Worm (Caenorhabditis elegans) whole organism, young adult: ENCODE results near the gene lhfp-4.

Experiments used
- B0035.1 ChIP-seq: sonication (generic microtip); optimal IDR thresholded peaks from 2 replicates; lab custom pipeline; 2016; ENCODE audit warnings: missing genetic modification characterization, mild to moderate bottlenecking, missing compliant biosample characterization, missing genotype, missing genetic modification reagents
- B0336.3 ChIP-seq: fragments of 200-800 bp; sonication (Bioruptor generic); IDR thresholded peaks from 2 replicates; pipeline ENCODE4 v1.3.6; 2022; ENCODE audit warnings: missing genetic modification characterization, missing compliant biosample characterization
- C06A6.2 ChIP-seq: fragments of 200-800 bp; sonication (Bioruptor generic); conservative IDR thresholded peaks from 2 replicates; pipeline ENCODE4 v1.3.6; 2022; ENCODE audit warnings: missing genetic modification characterization, missing compliant biosample characterization
- C17E4.6 ChIP-seq: fragments of 200-800 bp; sonication (Bioruptor generic); IDR thresholded peaks from 2 replicates; pipeline ENCODE4 v1.3.6; 2022; ENCODE audit warnings: missing genetic modification reagents, missing genetic modification characterization, missing compliant biosample characterization
- F23B12.7 ChIP-seq: sonication (generic microtip); optimal IDR thresholded peaks from 2 replicates; lab custom pipeline; 2017; ENCODE audit warnings: missing genetic modification characterization, mild to moderate bottlenecking, missing compliant biosample characterization, antibody characterized with exemption, moderate library complexity; ENCODE audit not compliant: insufficient read depth
- F39B2.1 ChIP-seq: fragments of 200-800 bp; sonication (Bioruptor generic); IDR thresholded peaks from 2 replicates; pipeline ENCODE4 v1.3.6; 2022; ENCODE audit warnings: missing genetic modification reagents, missing genetic modification characterization, missing compliant biosample characterization
- F49E8.2 ChIP-seq: sonication (generic microtip); optimal IDR thresholded peaks from 3 replicates; lab custom pipeline; 2017; ENCODE audit warnings: missing genetic modification characterization, mild to moderate bottlenecking, missing compliant biosample characterization, antibody characterized with exemption, moderate library complexity; ENCODE audit not compliant: insufficient read depth
- F55B11.4 ChIP-seq: sonication (generic microtip); optimal IDR thresholded peaks from 2 replicates; lab custom pipeline; 2016; ENCODE audit warnings: missing compliant biosample characterization, missing genetic modification characterization, borderline replicate concordance; ENCODE audit not compliant: insufficient read depth
- T07F8.4 ChIP-seq: sonication (generic microtip); optimal IDR thresholded peaks from 2 replicates; lab custom pipeline; 2016; ENCODE audit warnings: mild to moderate bottlenecking, missing genetic modification characterization, moderate library complexity, missing compliant biosample characterization
- Y56A3A.18 ChIP-seq: fragments of 200-800 bp; sonication (Bioruptor generic); IDR thresholded peaks from 2 replicates; pipeline ENCODE4 v1.3.6; 2022; ENCODE audit warnings: missing genetic modification reagents, missing genetic modification characterization, missing compliant biosample characterization
- Y95B8A.8 ChIP-seq: fragments of 200-800 bp; sonication (Bioruptor generic); IDR thresholded peaks from 2 replicates; pipeline ENCODE4 v1.3.6; 2022; ENCODE audit warnings: missing genetic modification reagents, missing genetic modification characterization, missing compliant biosample characterization
- akir-1 ChIP-seq: fragments of 200-800 bp; sonication (Bioruptor generic); optimal IDR thresholded peaks from 2 replicates; lab custom pipeline; 2018; ENCODE audit warnings: mild to moderate bottlenecking, missing genetic modification characterization, moderate library complexity, missing compliant biosample characterization
- aptf-3 ChIP-seq: fragments of 200-800 bp; sonication (Bioruptor generic); IDR thresholded peaks from 2 replicates; pipeline ENCODE4 v1.3.6; 2022; ENCODE audit warnings: missing genetic modification characterization, missing compliant biosample characterization
- atf-7 ChIP-seq: sonication (generic microtip); optimal IDR thresholded peaks from 2 replicates; lab custom pipeline; 2017; ENCODE audit warnings: mild to moderate bottlenecking, missing genetic modification characterization, missing compliant biosample characterization
- athp-1 ChIP-seq: sonication (generic microtip); optimal IDR thresholded peaks from 2 replicates; lab custom pipeline; 2017; ENCODE audit warnings: mild to moderate bottlenecking, missing genetic modification characterization, missing compliant biosample characterization
- bed-1 ChIP-seq: fragments of 200-800 bp; sonication (Bioruptor generic); IDR thresholded peaks from 2 replicates; pipeline ENCODE4 v1.3.6; 2022; ENCODE audit warnings: missing genetic modification reagents, missing genetic modification characterization, missing compliant biosample characterization
- bed-2 ChIP-seq: fragments of 200-800 bp; sonication (Bioruptor generic); IDR thresholded peaks from 2 replicates; pipeline ENCODE4 v1.3.6; 2022; ENCODE audit warnings: missing genetic modification reagents, missing genetic modification characterization, missing compliant biosample characterization
- ceh-100 ChIP-seq: fragments of 200-800 bp; sonication (Bioruptor generic); IDR thresholded peaks from 2 replicates; pipeline ENCODE4 v1.3.6; 2022; ENCODE audit warnings: missing genetic modification reagents, missing genetic modification characterization, missing compliant biosample characterization
- die-1 ChIP-seq: sonication (generic microtip); optimal IDR thresholded peaks from 2 replicates; lab custom pipeline; 2016; ENCODE audit warnings: missing genotype, mild to moderate bottlenecking, missing genetic modification characterization, missing compliant biosample characterization
- dox-1 ChIP-seq: fragments of 200-800 bp; sonication (Bioruptor generic); IDR thresholded peaks from 2 replicates; pipeline ENCODE4 v1.3.6; 2022; ENCODE audit warnings: missing genetic modification reagents, missing genetic modification characterization, missing compliant biosample characterization
- dpff-1 ChIP-seq: sonication (generic microtip); optimal IDR thresholded peaks from 2 replicates; lab custom pipeline; 2017; ENCODE audit warnings: mild to moderate bottlenecking, missing genetic modification characterization, missing compliant biosample characterization
- dpl-1 ChIP-seq: fragments of 150-350 bp; optimal IDR thresholded peaks from 2 replicates; lab custom pipeline; 2014; ENCODE audit warnings: missing biosample characterization, missing genetic modification reagents, missing genetic modification characterization
- egl-18 ChIP-seq: fragments of 200-800 bp; sonication (Bioruptor generic); IDR thresholded peaks from 2 replicates; pipeline ENCODE4 v1.3.6; 2022; ENCODE audit warnings: missing genetic modification reagents, missing genetic modification characterization, missing compliant biosample characterization
- him-1 ChIP-seq: sonication (generic microtip); optimal IDR thresholded peaks from 2 replicates; lab custom pipeline; 2016; ENCODE audit warnings: missing genotype, missing genetic modification reagents, missing genetic modification characterization, missing compliant biosample characterization
- hlh-12 ChIP-seq: sonication (generic microtip); optimal IDR thresholded peaks from 2 replicates; lab custom pipeline; 2016; ENCODE audit warnings: missing genetic modification characterization, missing compliant biosample characterization
- hmg-20 ChIP-seq: fragments of 200-800 bp; sonication (Bioruptor generic); IDR thresholded peaks from 2 replicates; pipeline ENCODE4 v1.3.6; 2022; ENCODE audit warnings: missing genetic modification reagents, missing genetic modification characterization, missing compliant biosample characterization
- hsf-1 ChIP-seq: fragments of 200-800 bp; sonication (Bioruptor generic); IDR thresholded peaks from 2 replicates; pipeline ENCODE4 v1.3.6; 2022; ENCODE audit warnings: missing genetic modification reagents, missing genetic modification characterization, missing compliant biosample characterization
- madf-6 ChIP-seq: fragments of 200-800 bp; sonication (Bioruptor generic); IDR thresholded peaks from 2 replicates; pipeline ENCODE4 v1.3.6; 2022; ENCODE audit warnings: missing genetic modification reagents, missing genetic modification characterization, missing compliant biosample characterization
- madf-8 ChIP-seq: fragments of 200-800 bp; sonication (Bioruptor generic); conservative IDR thresholded peaks from 2 replicates; pipeline ENCODE4 v1.3.6; 2022; ENCODE audit warnings: missing genetic modification reagents, missing genetic modification characterization, missing compliant biosample characterization
- mcd-1 ChIP-seq: fragments of 200-800 bp; sonication (Bioruptor generic); IDR thresholded peaks from 2 replicates; pipeline ENCODE4 v1.3.6; 2022; ENCODE audit warnings: missing genetic modification reagents, missing genetic modification characterization, missing compliant biosample characterization
- mel-28 ChIP-seq: sonication (generic microtip); optimal IDR thresholded peaks from 2 replicates; lab custom pipeline; 2016; ENCODE audit warnings: borderline replicate concordance, mild to moderate bottlenecking, missing genetic modification characterization, missing compliant biosample characterization
- nfyb-1 ChIP-seq: fragments of 200-800 bp; sonication (Bioruptor generic); IDR thresholded peaks from 2 replicates; pipeline ENCODE4 v1.3.6; 2022; ENCODE audit warnings: missing genetic modification reagents, missing genetic modification characterization, missing compliant biosample characterization
- nhr-179 ChIP-seq: sonication (generic microtip); optimal IDR thresholded peaks from 2 replicates; lab custom pipeline; 2016; ENCODE audit warnings: mild to moderate bottlenecking, missing genetic modification characterization, missing compliant biosample characterization
- nhr-80 ChIP-seq: sonication (generic microtip); optimal IDR thresholded peaks from 2 replicates; lab custom pipeline; 2016; ENCODE audit warnings: missing genetic modification characterization, missing compliant biosample characterization
- pbrm-1 ChIP-seq: fragments of 200-800 bp; sonication (Bioruptor generic); IDR thresholded peaks from 2 replicates; pipeline ENCODE4 v1.3.6; 2022; ENCODE audit warnings: missing genetic modification reagents, missing genetic modification characterization, missing compliant biosample characterization
- pha-4 ChIP-seq: fragments of 150-350 bp; sonication (generic microtip); optimal IDR thresholded peaks from 2 replicates; lab custom pipeline; 2014; ENCODE audit warnings: missing biosample characterization, missing genetic modification reagents, missing genetic modification characterization
- rcor-1 ChIP-seq: fragments of 200-800 bp; sonication (Bioruptor generic); IDR thresholded peaks from 2 replicates; pipeline ENCODE4 v1.3.6; 2022; ENCODE audit warnings: missing genetic modification reagents, missing genetic modification characterization, missing compliant biosample characterization
- repo-1 ChIP-seq: sonication (generic microtip); optimal IDR thresholded peaks from 2 replicates; lab custom pipeline; 2017; ENCODE audit warnings: mild to moderate bottlenecking, missing genetic modification characterization, missing compliant biosample characterization
- rpc-1 ChIP-seq, 2 experiments: fragments of 150-350 bp in 1 of 2; sonication (generic microtip) in 1 of 2; optimal IDR thresholded peaks; 2 replicates each; lab custom pipeline; 2014 to 2018; ENCODE audit warnings: missing biosample characterization in 1 of 2, missing genetic modification characterization in 1 of 2, missing genetic modification reagents in 1 of 2, missing genotype in 1 of 2
- sdz-38 ChIP-seq: sonication (generic microtip); optimal IDR thresholded peaks from 2 replicates; lab custom pipeline; 2016; ENCODE audit warnings: missing genotype, missing genetic modification characterization, missing compliant biosample characterization
- sea-2 ChIP-seq: fragments of 200-800 bp; sonication (Bioruptor generic); IDR thresholded peaks from 2 replicates; pipeline ENCODE4 v1.3.6; 2022; ENCODE audit warnings: missing genetic modification characterization, missing compliant biosample characterization
- sptf-2 ChIP-seq: fragments of 200-800 bp; sonication (Bioruptor generic); optimal IDR thresholded peaks from 2 replicates; lab custom pipeline; 2018; ENCODE audit warnings: mild to moderate bottlenecking, missing genetic modification characterization, missing compliant biosample characterization
- tbx-9 ChIP-seq: sonication (generic microtip); optimal IDR thresholded peaks from 2 replicates; lab custom pipeline; 2016; ENCODE audit warnings: borderline replicate concordance, missing genetic modification characterization, inconsistent platforms, missing compliant biosample characterization
- zfh-2 ChIP-seq: fragments of 200-800 bp; sonication (Bioruptor generic); conservative IDR thresholded peaks from 2 replicates; pipeline ENCODE4 v1.3.6; 2022; ENCODE audit warnings: missing genetic modification reagents, missing genetic modification characterization, missing compliant biosample characterization
- zim-3 ChIP-seq: sonication (generic microtip); optimal IDR thresholded peaks from 2 replicates; lab custom pipeline; 2017; ENCODE audit warnings: mild to moderate bottlenecking, missing genetic modification characterization, moderate library complexity, missing compliant biosample characterization
- ztf-18 ChIP-seq: sonication (generic microtip); optimal IDR thresholded peaks from 2 replicates; lab custom pipeline; 2016; ENCODE audit warnings: missing genotype, mild to moderate bottlenecking, missing genetic modification characterization, missing compliant biosample characterization

lhfp-4 gene

ce11 chrIV:17279592-17280440 lies 4.4 kb downstream of the lhfp-4 start (continued):
- peak; percentile 22 for TF ChIP-seq T07F8.4 (tag; lab: Kevin White, UChicago)
- TF ChIP-seq Y95B8A.8, result peak; percentile 65; the same call in 1 of the 2 replicates
- 0 out of 2 replicates have a peak, but pooled peaks have one; percentile 9 for TF ChIP-seq nfyb-1 (GFP tag; lab: Robert Waterston, UW)
- TF ChIP-seq egl-18 (GFP tag; lab: Robert Waterston, UW), result no peak; the same call in 1 of the 2 replicates
- peak; percentile 31; the same call in 1 of the 2 replicates for TF ChIP-seq ceh-100 (GFP tag; lab: Robert Waterston, UW)
- TF ChIP-seq F55B11.4 (tag; lab: Kevin White, UChicago), result no peak
- no peak for TF ChIP-seq pha-4 (tag; lab: Kevin White, UChicago)
- TF ChIP-seq hsf-1 (GFP tag; lab: Robert Waterston, UW), result peak; percentile 77
- peak; percentile 20 for TF ChIP-seq ztf-18 (tag; lab: Kevin White, UChicago)
- TF ChIP-seq atf-7 (tag; lab: Kevin White, UChicago), result peak; percentile 30
- TF ChIP-seq zfh-2, result peak; percentile 68
- no peak for TF ChIP-seq C06A6.2
- TF ChIP-seq rcor-1 (GFP tag; lab: Robert Waterston, UW), result peak; percentile 7; the same call in 1 of the 2 replicates
- 0 out of 2 replicates have a peak, but pooled peaks have one; percentile 12 for TF ChIP-seq C17E4.6
- no peak for TF ChIP-seq dpl-1 (GFP tag; lab: Kevin White, UChicago)
- TF ChIP-seq zim-3, result no peak
- 0 out of 2 replicates have a peak, but pooled peaks have one; percentile 8 for TF ChIP-seq aptf-3
- TF ChIP-seq mel-28 (tag; lab: Kevin White, UChicago), result no peak
- peak; percentile 52 for TF ChIP-seq athp-1
- no peak for TF ChIP-seq madf-8 (GFP tag; lab: Robert Waterston, UW)
- no peak for TF ChIP-seq bed-1 (GFP tag; lab: Robert Waterston, UW)
- TF ChIP-seq repo-1 (tag; lab: Kevin White, UChicago), result no peak
- no peak for TF ChIP-seq tbx-9 (tag; lab: Kevin White, UChicago)
- TF ChIP-seq sdz-38, result no peak
- TF ChIP-seq die-1, result peak; percentile 41
- no peak for TF ChIP-seq F23B12.7 (tag; lab: Kevin White, UChicago)
- peak; percentile 21 for TF ChIP-seq F49E8.2
- no peak for TF ChIP-seq him-1 (tag; lab: Kevin White, UChicago)
- no peak for TF ChIP-seq dpff-1 (tag; lab: Kevin White, UChicago)
- no peak for TF ChIP-seq sptf-2
- TF ChIP-seq mcd-1, result peak; percentile 49
- no peak for TF ChIP-seq rpc-1 (optimal IDR thresholded peaks at IDR 0.05; lab: Kevin White, UChicago)
- TF ChIP-seq rpc-1 (tag; optimal IDR thresholded peaks at IDR 0.05; lab: Kevin White, UChicago), result no peak
- 0 out of 2 replicates have a peak, but pooled peaks have one; percentile 6 for TF ChIP-seq bed-2 (GFP tag; lab: Robert Waterston, UW)
- TF ChIP-seq sea-2 (GFP tag; lab: Robert Waterston, UW), result no peak
- TF ChIP-seq B0035.1 (tag; lab: Kevin White, UChicago), result no peak
- no peak for TF ChIP-seq nhr-179 (tag; lab: Kevin White, UChicago)
- no peak for TF ChIP-seq nhr-80 (tag; lab: Kevin White, UChicago)
- no peak for TF ChIP-seq Y56A3A.18 (GFP tag; lab: Robert Waterston, UW)
- TF ChIP-seq hmg-20 (GFP tag; lab: Robert Waterston, UW), result no peak
- no peak for TF ChIP-seq akir-1 (GFP tag; lab: Kevin White, UChicago)
- TF ChIP-seq F39B2.1 (GFP tag; lab: Robert Waterston, UW), result no peak
- TF ChIP-seq B0336.3 (GFP tag; lab: Robert Waterston, UW), result peak; percentile 61
- peak; percentile 23 for TF ChIP-seq pbrm-1
- peak; percentile 67; the same call in 1 of the 2 replicates for TF ChIP-seq madf-6 (GFP tag; lab: Robert Waterston, UW)
- TF ChIP-seq dox-1 (GFP tag; lab: Robert Waterston, UW), result peak; percentile 4
- no peak for TF ChIP-seq hlh-12 (tag; lab: Kevin White, UChicago)
